Fruit fly (Drosophila melanogaster) whole organism, embryonic: ENCODE results near the gene CG4653.

Experiments
- Awh ChIP-seq: fragments of 200-800 bp; sonication (Bioruptor generic); IDR thresholded peaks from 2 replicates; pipeline ENCODE4, ENCODE4 v1.3.6; 2022; ENCODE audit warnings: missing biosample characterization, missing genetic modification characterization
- CG11504 ChIP-seq: fragments of 200-800 bp; sonication (Bioruptor generic); optimal IDR thresholded peaks from 3 replicates; lab custom pipeline; 2019; ENCODE audit warnings: missing biosample characterization, mild to moderate bottlenecking, missing genetic modification characterization, moderate library complexity
- CG12659 ChIP-seq: fragments of 200-800 bp; sonication (Bioruptor generic); optimal IDR thresholded peaks from 3 replicates; lab custom pipeline; 2017; ENCODE audit warnings: mild to moderate bottlenecking, missing biosample characterization, missing genetic modification reagents, missing genetic modification characterization
- CG12942 ChIP-seq: fragments of 200-800 bp; sonication (Bioruptor generic); optimal IDR thresholded peaks from 3 replicates; lab custom pipeline; 2016; ENCODE audit warnings: missing biosample characterization, missing genetic modification characterization
- CG13123 ChIP-seq: fragments of 200-800 bp; sonication (Bioruptor generic); optimal IDR thresholded peaks from 2 replicates; lab custom pipeline; 2016; ENCODE audit warnings: missing biosample characterization, missing genetic modification characterization
- CG15073 ChIP-seq: fragments of 200-800 bp; sonication (Bioruptor generic); optimal IDR thresholded peaks from 2 replicates; lab custom pipeline; 2016; ENCODE audit warnings: missing biosample characterization, missing genetic modification characterization
- CG1603 ChIP-seq: fragments of 200-800 bp; sonication (Bioruptor generic); optimal IDR thresholded peaks from 2 replicates; lab custom pipeline; 2019; ENCODE audit warnings: missing biosample characterization, mild to moderate bottlenecking, missing genetic modification characterization, moderate library complexity
- CG17328 ChIP-seq: fragments of 200-800 bp; sonication (Bioruptor generic); IDR thresholded peaks from 2 replicates; pipeline ENCODE4 v1.3.6; 2022; ENCODE audit warnings: missing biosample characterization, missing genetic modification characterization
- CG17912 ChIP-seq: fragments of 200-800 bp; sonication (Bioruptor generic); optimal IDR thresholded peaks from 2 replicates; lab custom pipeline; 2018; ENCODE audit warnings: missing biosample characterization, mild to moderate bottlenecking, missing genetic modification characterization
- CG1792 ChIP-seq: fragments of 200-800 bp; sonication (Bioruptor generic); optimal IDR thresholded peaks from 2 replicates; lab custom pipeline; 2016; ENCODE audit warnings: missing biosample characterization, missing genetic modification characterization
- CG3726 ChIP-seq: fragments of 200-800 bp; sonication (Bioruptor generic); IDR thresholded peaks from 3 replicates; pipeline ENCODE4, ENCODE4 v1.3.6; 2022; ENCODE audit warnings: missing biosample characterization, missing genetic modification characterization
- CG3847 ChIP-seq: fragments of 200-800 bp; sonication (Bioruptor generic); IDR thresholded peaks from 2 replicates; pipeline ENCODE4 v1.3.6; 2022; ENCODE audit warnings: missing biosample characterization, missing genetic modification characterization
- CG6654 ChIP-seq: fragments of 200-800 bp; sonication (Bioruptor generic); optimal IDR thresholded peaks from 2 replicates; lab custom pipeline; 2017; ENCODE audit warnings: missing biosample characterization, mild to moderate bottlenecking, missing genetic modification characterization
- CG6683 ChIP-seq: fragments of 200-800 bp; sonication (Bioruptor generic); optimal IDR thresholded peaks from 2 replicates; lab custom pipeline; 2017; ENCODE audit warnings: missing biosample characterization, mild to moderate bottlenecking, missing genetic modification characterization, missing genetic modification reagents
- CG6791 ChIP-seq: fragments of 200-800 bp; sonication (Bioruptor generic); IDR thresholded peaks from 3 replicates; pipeline ENCODE4 v1.3.6; 2022; ENCODE audit warnings: missing biosample characterization, missing genetic modification characterization; ENCODE audit not compliant: partially characterized antibody
- CG7372 ChIP-seq: fragments of 200-800 bp; sonication (Bioruptor generic); IDR thresholded peaks from 2 replicates; pipeline ENCODE4 v1.3.6; 2022; ENCODE audit warnings: missing biosample characterization, missing genetic modification characterization
- CG7928 ChIP-seq: fragments of 200-800 bp; sonication (Bioruptor generic); optimal IDR thresholded peaks from 2 replicates; lab custom pipeline; 2017; ENCODE audit warnings: missing biosample characterization, mild to moderate bottlenecking, missing genetic modification characterization
- CG8290 ChIP-seq, 3 experiments: fragments of 200-800 bp; sonication (Bioruptor generic); optimal IDR thresholded peaks; 2 replicates each; lab custom pipeline; 2016 to 2019; ENCODE audit warnings: missing biosample characterization in 3 of 3, missing genetic modification characterization in 3 of 3, mild to moderate bottlenecking in 2 of 3, moderate library complexity in 1 of 3
- CG8765 ChIP-seq: fragments of 200-800 bp; sonication (Bioruptor generic); IDR thresholded peaks from 2 replicates; pipeline ENCODE4 v1.3.6; 2022; ENCODE audit warnings: missing biosample characterization, missing genetic modification characterization
- CG9727 ChIP-seq: fragments of 200-800 bp; sonication (Bioruptor generic); optimal IDR thresholded peaks from 3 replicates; lab custom pipeline; 2017; ENCODE audit warnings: missing biosample characterization, mild to moderate bottlenecking, missing genetic modification characterization
- CHES-1-like ChIP-seq: fragments of 200-800 bp; sonication (Bioruptor generic); optimal IDR thresholded peaks from 2 replicates; lab custom pipeline; 2016; ENCODE audit warnings: missing biosample characterization, missing genetic modification characterization
- D19B ChIP-seq: fragments of 200-800 bp; sonication (Bioruptor generic); optimal IDR thresholded peaks from 2 replicates; lab custom pipeline; 2017; ENCODE audit warnings: missing biosample characterization, mild to moderate bottlenecking, missing genetic modification characterization
- Dll ChIP-seq: fragments of 200-800 bp; sonication (Bioruptor generic); IDR thresholded peaks from 4 replicates; pipeline ENCODE4 v1.3.6; 2022; ENCODE audit warnings: missing biosample characterization, missing genetic modification characterization; ENCODE audit not compliant: partially characterized antibody
- Fer3 ChIP-seq: fragments of 200-800 bp; sonication (Bioruptor generic); optimal IDR thresholded peaks from 2 replicates; lab custom pipeline; 2018; ENCODE audit warnings: missing biosample characterization, mild to moderate bottlenecking, missing genetic modification characterization, moderate library complexity
- H15 ChIP-seq: fragments of 200-800 bp; sonication (Bioruptor generic); IDR thresholded peaks from 3 replicates; pipeline ENCODE4 v1.3.6; 2022; ENCODE audit warnings: missing biosample characterization, missing genetic modification characterization
- Hr51 ChIP-seq, 2 experiments: fragments of 200-800 bp; sonication (Bioruptor generic); optimal IDR thresholded peaks; 2 replicates in 1 of 2; 3 replicates in 1 of 2; lab custom pipeline; 2016 to 2018; ENCODE audit warnings: missing biosample characterization in 2 of 2, missing genetic modification characterization in 2 of 2, mild to moderate bottlenecking in 1 of 2, moderate library complexity in 1 of 2
- Oli ChIP-seq: fragments of 200-800 bp; sonication (Bioruptor generic); optimal IDR thresholded peaks from 2 replicates; lab custom pipeline; 2018; ENCODE audit warnings: missing biosample characterization, mild to moderate bottlenecking, missing genetic modification characterization, moderate library complexity
- Poxn ChIP-seq: fragments of 200-800 bp; sonication (Bioruptor generic); IDR thresholded peaks from 2 replicates; pipeline ENCODE4 v1.3.6; 2022; ENCODE audit warnings: missing biosample characterization, missing genetic modification characterization
- bbx ChIP-seq: fragments of 200-800 bp; sonication (Bioruptor generic); IDR thresholded peaks from 2 replicates; pipeline ENCODE4 v1.3.6; 2022; ENCODE audit warnings: missing biosample characterization, missing genetic modification characterization; ENCODE audit not compliant: partially characterized antibody
- bcd ChIP-seq: fragments of 200-800 bp; sonication (Bioruptor generic); optimal IDR thresholded peaks from 2 replicates; lab custom pipeline; 2017; ENCODE audit warnings: missing biosample characterization, mild to moderate bottlenecking, missing genetic modification characterization
- corto ChIP-seq: fragments of 200-800 bp; sonication (Bioruptor generic); optimal IDR thresholded peaks from 2 replicates; lab custom pipeline; 2016; ENCODE audit warnings: missing biosample characterization, mild to moderate bottlenecking, missing genetic modification characterization, moderate library complexity
- dpn ChIP-seq, 2 experiments: fragments of 200-800 bp; sonication (Bioruptor generic); optimal IDR thresholded peaks; 3 replicates each; lab custom pipeline; 2016; ENCODE audit warnings: missing biosample characterization in 2 of 2, missing genetic modification characterization in 2 of 2
- ems ChIP-seq: fragments of 200-800 bp; sonication (Bioruptor generic); optimal IDR thresholded peaks from 3 replicates; lab custom pipeline; 2016; ENCODE audit warnings: missing biosample characterization, missing genetic modification characterization
- en ChIP-seq: fragments of 200-800 bp; sonication (Bioruptor generic); optimal IDR thresholded peaks from 2 replicates; lab custom pipeline; 2016; ENCODE audit warnings: missing biosample characterization, missing genetic modification characterization
- eve ChIP-seq, 2 experiments: fragments of >200 bp; optimal IDR thresholded peaks; 2 replicates each; lab custom pipeline; 2017; ENCODE audit warnings: missing biosample characterization in 2 of 2, missing genetic modification characterization in 2 of 2
- grau ChIP-seq: fragments of 200-800 bp; optimal IDR thresholded peaks from 3 replicates; lab custom pipeline; 2019; ENCODE audit warnings: missing biosample characterization, mild to moderate bottlenecking, missing genetic modification characterization, moderate library complexity
- grn ChIP-seq: fragments of 200-800 bp; sonication (Bioruptor generic); optimal IDR thresholded peaks from 3 replicates; lab custom pipeline; 2017; ENCODE audit warnings: missing biosample characterization, missing genetic modification characterization
- insv ChIP-seq, 2 experiments: fragments of 200-800 bp; sonication (Bioruptor generic); optimal IDR thresholded peaks; 3 replicates each; lab custom pipeline; 2016 to 2018; ENCODE audit warnings: missing biosample characterization in 2 of 2, missing genetic modification characterization in 2 of 2
- jigr1 ChIP-seq: fragments of 200-800 bp; sonication (Bioruptor generic); IDR thresholded peaks from 3 replicates; pipeline ENCODE4 v1.3.6; 2022; ENCODE audit warnings: missing biosample characterization, missing genetic modification characterization
- kni ChIP-seq: fragments of 200-800 bp; sonication (Bioruptor generic); optimal IDR thresholded peaks from 3 replicates; lab custom pipeline; 2017; ENCODE audit warnings: mild to moderate bottlenecking, missing biosample characterization, missing genetic modification reagents, missing genetic modification characterization
- odd ChIP-seq: fragments of 200-800 bp; sonication (Bioruptor generic); optimal IDR thresholded peaks from 2 replicates; lab custom pipeline; 2017; ENCODE audit warnings: missing biosample characterization, mild to moderate bottlenecking, missing genetic modification characterization
- rib ChIP-seq: fragments of 200-800 bp; sonication (Bioruptor generic); IDR thresholded peaks from 2 replicates; pipeline ENCODE4 v1.3.6; 2022; ENCODE audit warnings: missing biosample characterization, missing genetic modification characterization
- sim ChIP-seq: fragments of 200-800 bp; sonication (Bioruptor generic); IDR thresholded peaks from 2 replicates; pipeline ENCODE4 v1.3.6; 2022; ENCODE audit warnings: missing biosample characterization, missing genetic modification characterization
- sima ChIP-seq: fragments of 200-800 bp; sonication (Bioruptor generic); optimal IDR thresholded peaks from 2 replicates; lab custom pipeline; 2016; ENCODE audit warnings: missing biosample characterization, missing genetic modification characterization
- trh ChIP-seq: fragments of 200-800 bp; sonication (Bioruptor generic); optimal IDR thresholded peaks from 2 replicates; lab custom pipeline; 2016; ENCODE audit warnings: missing biosample characterization, missing genetic modification characterization
- tx ChIP-seq: fragments of 200-800 bp; sonication (Bioruptor generic); optimal IDR thresholded peaks from 2 replicates; lab custom pipeline; 2016; ENCODE audit warnings: missing biosample characterization, missing genetic modification characterization
- wor ChIP-seq: fragments of 200-800 bp; sonication (Bioruptor generic); IDR thresholded peaks from 2 replicates; pipeline ENCODE4 v1.3.6; 2022; ENCODE audit warnings: missing biosample characterization, missing genetic modification characterization
- zen ChIP-seq: fragments of 200-800 bp; sonication (Bioruptor generic); optimal IDR thresholded peaks from 3 replicates; lab custom pipeline; 2018; ENCODE audit warnings: missing biosample characterization, mild to moderate bottlenecking, missing genetic modification characterization, moderate library complexity

Gene CG4653

DNA sequence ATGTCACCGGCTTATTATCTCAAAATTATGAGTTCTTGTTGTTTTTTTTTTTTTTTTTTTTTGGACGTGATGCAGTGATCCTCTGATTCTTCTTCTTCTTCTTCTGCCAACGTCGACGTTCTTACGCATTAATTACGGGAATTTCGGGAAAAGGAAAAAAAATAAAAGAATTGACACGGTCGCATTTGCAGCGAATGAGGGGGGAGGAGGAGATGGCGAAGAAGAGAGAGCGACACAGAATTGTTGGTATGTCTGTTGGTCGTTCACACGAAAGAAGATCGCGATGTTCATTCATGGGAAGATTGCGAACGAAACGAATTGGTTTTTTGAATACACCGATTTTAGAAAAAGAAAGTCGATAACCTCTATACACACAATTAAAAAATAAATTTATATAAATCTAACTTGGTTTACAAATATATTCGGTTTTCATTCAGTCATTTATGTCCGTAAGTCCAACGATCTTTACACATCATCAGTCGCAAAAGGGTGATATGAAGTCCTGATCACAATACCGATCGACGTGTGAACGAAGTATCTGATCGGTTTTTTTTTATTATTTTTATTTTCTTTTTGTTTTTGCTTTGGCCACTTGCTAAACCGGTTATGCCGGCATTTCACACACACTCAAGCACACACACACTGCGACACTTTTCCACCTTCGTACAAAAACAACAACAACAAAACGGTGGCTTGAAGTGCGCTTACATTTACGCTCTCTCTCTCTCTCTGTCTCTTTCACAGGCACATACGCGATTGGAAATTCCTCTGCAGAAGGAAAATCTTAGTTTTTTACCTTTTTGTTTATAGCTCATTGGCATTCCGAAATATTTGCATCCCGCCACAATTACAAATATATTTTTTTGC, 47.1 kb downstream of the CG4653 start (continued):
- peak; percentile 78 for TF ChIP-seq corto
- peak in 1 of 2 experiments; percentile 28 for TF ChIP-seq insv (GFP tag; optimal IDR thresholded peaks at IDR 0.05; lab: Kevin White, UChicago)
- TF ChIP-seq CG6683: peak; percentile 35
- no peak for TF ChIP-seq CHES-1-like
- no peak for TF ChIP-seq CG17912 (GFP tag; lab: Kevin White, UChicago)
- peak; percentile 57 for TF ChIP-seq zen (tag; lab: Kevin White, UChicago)
- peak; percentile 66 for TF ChIP-seq kni (GFP tag; lab: Kevin White, UChicago)
- no peak for TF ChIP-seq Poxn
- peak; percentile 79 for TF ChIP-seq Oli
- peak; percentile 29 for TF ChIP-seq CG1603
- no peak for TF ChIP-seq en (GFP tag; lab: Kevin White, UChicago)
- peak; percentile 54 for TF ChIP-seq CG6654 (GFP tag; lab: Kevin White, UChicago)
- 0 out of 2 replicates have a peak, but pooled peaks have one; percentile 32 for TF ChIP-seq CG3847 (GFP tag; lab: Robert Waterston, UW)
- TF ChIP-seq CG6791: no peak
- peak; percentile 15 for TF ChIP-seq D19B (GFP tag; lab: Kevin White, UChicago)
- TF ChIP-seq CG11504 (tag; lab: Kevin White, UChicago): peak; percentile 80
- TF ChIP-seq bbx (GFP tag; lab: Robert Waterston, UW): no peak
- TF ChIP-seq grau (tag; lab: Kevin White, UChicago): peak; percentile 81
- TF ChIP-seq Hr51 (GFP tag; optimal IDR thresholded peaks at IDR 0.05; lab: Kevin White, UChicago): peak in 1 of 2 experiments; percentile 81
- TF ChIP-seq dpn (GFP tag; optimal IDR thresholded peaks at IDR 0.05; lab: Kevin White, UChicago): peak; percentile 16 to 48
- TF ChIP-seq CG3726 (GFP tag; lab: Robert Waterston, UW): no peak
- no peak for TF ChIP-seq rib (GFP tag; lab: Robert Waterston, UW)
- TF ChIP-seq Dll (GFP tag; lab: Robert Waterston, UW): no peak
- no peak for TF ChIP-seq ems (GFP tag; lab: Kevin White, UChicago)
- TF ChIP-seq sim (GFP tag; lab: Robert Waterston, UW): no peak
- TF ChIP-seq CG8290 (GFP tag; optimal IDR thresholded peaks at IDR 0.05; lab: Kevin White, UChicago): peak; percentile 58
- TF ChIP-seq CG8290 (tag; optimal IDR thresholded peaks at IDR 0.05; lab: Kevin White, UChicago): peak in 1 of 2 experiments; percentile 36
- 0 out of 2 replicates have a peak, but pooled peaks have one; percentile 16 for TF ChIP-seq Awh (GFP tag; lab: Robert Waterston, UW)
- TF ChIP-seq wor: peak; percentile 26; the same call in 1 of the 2 replicates
- TF ChIP-seq CG7928 (GFP tag; lab: Kevin White, UChicago): no peak
- TF ChIP-seq bcd: peak; percentile 54
- TF ChIP-seq trh (GFP tag; lab: Kevin White, UChicago): no peak
- peak; percentile 50; the same call in 1 of the 2 replicates for TF ChIP-seq CG7372 (GFP tag; lab: Robert Waterston, UW)
- TF ChIP-seq CG8765 (GFP tag; lab: Robert Waterston, UW): no peak
- TF ChIP-seq tx: no peak
- no peak for TF ChIP-seq grn
- TF ChIP-seq CG17328 (GFP tag; lab: Robert Waterston, UW): peak; percentile 53
- TF ChIP-seq CG13123 (GFP tag; lab: Kevin White, UChicago): no peak
- TF ChIP-seq CG1792 (GFP tag; lab: Kevin White, UChicago): no peak
- peak; percentile 82 for TF ChIP-seq odd (GFP tag; lab: Kevin White, UChicago)
- no peak for TF ChIP-seq jigr1 (GFP tag; lab: Robert Waterston, UW)
- TF ChIP-seq sima (GFP tag; lab: Kevin White, UChicago): no peak
- TF ChIP-seq H15 (GFP tag; lab: Robert Waterston, UW): no peak
- TF ChIP-seq CG12942 (GFP tag; lab: Kevin White, UChicago): peak; percentile 21
- TF ChIP-seq Fer3 (tag; lab: Kevin White, UChicago): peak; percentile 64
- TF ChIP-seq CG12659 (GFP tag; lab: Kevin White, UChicago): peak; percentile 81
- no peak for TF ChIP-seq CG15073 (GFP tag; lab: Kevin White, UChicago)
- peak in 1 of 2 experiments; percentile 89 for TF ChIP-seq eve (GFP tag; optimal IDR thresholded peaks at IDR 0.05; lab: Kevin White, UChicago)
- TF ChIP-seq CG9727 (GFP tag; lab: Kevin White, UChicago): peak; percentile 81
